Fruit fly (Drosophila melanogaster): ENCODE data around the gene CG14770.

The CG14770 gene

DNA sequence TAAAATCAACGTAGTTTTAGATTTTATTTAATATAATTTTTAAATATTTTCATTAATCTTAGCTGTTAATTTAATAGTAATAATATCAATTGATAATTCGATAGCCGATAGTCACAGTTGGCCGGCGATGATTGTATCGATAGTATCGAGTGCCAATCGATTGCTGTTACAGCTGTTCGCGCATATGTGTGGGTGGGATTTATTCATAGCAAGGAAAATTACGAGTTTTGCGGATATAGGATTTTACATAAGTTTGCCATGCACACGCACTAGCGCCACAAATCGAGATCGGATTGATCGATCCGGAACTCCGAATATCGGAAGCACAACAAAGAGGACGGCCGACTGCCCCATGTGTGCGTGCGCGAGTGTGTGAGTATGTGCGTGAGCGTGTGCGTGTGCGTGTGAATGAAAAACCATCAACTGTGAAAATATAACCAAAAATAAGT, 27.1 kb upstream of the CG14770 start, which contains the start of gene Naa30A (continued):
- TF ChIP-seq CG2120 (GFP tag; optimal IDR thresholded peaks at IDR 0.05): peak; percentile 21
- no peak for TF ChIP-seq CG2202 (tag; optimal IDR thresholded peaks at IDR 0.05)
- no peak for TF ChIP-seq CG16779 (GFP tag; IDR thresholded peaks at IDR 0.05)
- TF ChIP-seq CG18619 (GFP tag; optimal IDR thresholded peaks at IDR 0.05): no peak
- peak; percentile 6 for TF ChIP-seq lab (GFP tag; optimal IDR thresholded peaks at IDR 0.05)
- TF ChIP-seq Max (GFP tag; optimal IDR thresholded peaks at IDR 0.05): peak; percentile 36
- no peak for TF ChIP-seq hkb (optimal IDR thresholded peaks at IDR 0.05)
- TF ChIP-seq hkb (GFP tag; IDR thresholded peaks at IDR 0.05): no peak
- TF ChIP-seq Fer1 (GFP tag; optimal IDR thresholded peaks at IDR 0.05): peak; percentile 26
- TF ChIP-seq Scr (GFP tag; IDR thresholded peaks at IDR 0.05; ENCODE audit: partially characterized antibody): peak; percentile 96
- TF ChIP-seq YL-1 (GFP tag; optimal IDR thresholded peaks at IDR 0.05): peak; percentile 38
- peak; percentile 42 for TF ChIP-seq HmgZ (tag; optimal IDR thresholded peaks at IDR 0.05)
- no peak for TF ChIP-seq tio (GFP tag; optimal IDR thresholded peaks at IDR 0.05)
- peak; percentile 96 for TF ChIP-seq Dll (GFP tag; IDR thresholded peaks at IDR 0.05; ENCODE audit: partially characterized antibody)
- peak; percentile 11 for TF ChIP-seq CoRest (tag; optimal IDR thresholded peaks at IDR 0.05)
- TF ChIP-seq CG2712 (tag; optimal IDR thresholded peaks at IDR 0.05): peak; percentile 44
- TF ChIP-seq Dref (GFP tag; IDR thresholded peaks at IDR 0.05): peak; percentile 93
- no peak for TF ChIP-seq Fer3 (tag; optimal IDR thresholded peaks at IDR 0.05)

DNA sequence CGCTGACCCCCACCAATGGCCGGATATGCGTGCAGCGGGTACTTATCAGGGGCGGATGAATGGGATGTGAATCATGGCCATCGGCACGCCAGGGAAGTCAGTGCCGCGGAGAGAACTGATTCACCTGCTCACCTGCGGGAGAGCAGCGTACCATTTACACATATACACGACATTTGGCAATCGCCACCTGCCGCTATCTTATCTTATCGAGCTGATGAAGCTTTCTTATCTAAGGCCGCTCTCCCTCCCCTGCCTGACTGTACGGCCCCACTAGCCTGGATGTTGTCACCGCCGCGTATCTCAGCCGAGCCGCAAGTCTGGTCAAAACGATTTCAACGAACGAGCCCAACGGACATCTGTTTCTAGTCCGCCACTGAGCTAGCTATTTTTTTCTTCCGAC, 22.8 kb upstream of the CG14770 start, which contains the start of gene Tsp2A:
Gene Tsp2A (plus strand): TSS at position 298 of the 400 bp plus-strand sequence.
- TF ChIP-seq Dref (GFP tag; IDR thresholded peaks at IDR 0.05): 0 out of 2 replicates have a peak, but pooled peaks have one; percentile 2
- no peak for TF ChIP-seq dmrt11E (tag; optimal IDR thresholded peaks at IDR 0.05)
- TF ChIP-seq mirr (GFP tag; optimal IDR thresholded peaks at IDR 0.05): peak; percentile 53
- TF ChIP-seq Scr (GFP tag; IDR thresholded peaks at IDR 0.05; ENCODE audit: partially characterized antibody): no peak
- TF ChIP-seq tio (GFP tag; optimal IDR thresholded peaks at IDR 0.05): no peak
- no peak for TF ChIP-seq Nf-YA (GFP tag; IDR thresholded peaks at IDR 0.05)
- TF ChIP-seq CG32772 (GFP tag; IDR thresholded peaks at IDR 0.05): no peak
- no peak for TF ChIP-seq CG10321 (GFP tag; IDR thresholded peaks at IDR 0.05)
- no peak for TF ChIP-seq Xbp1 (GFP tag; optimal IDR thresholded peaks at IDR 0.05)
- TF ChIP-seq tx (GFP tag; optimal IDR thresholded peaks at IDR 0.05): no peak
- no peak for TF ChIP-seq btn (GFP tag; optimal IDR thresholded peaks at IDR 0.05)
- TF ChIP-seq CG17361 (GFP tag; IDR thresholded peaks at IDR 0.05): no peak
- TF ChIP-seq sd (tag; optimal IDR thresholded peaks at IDR 0.05): peak; percentile 17
- peak; percentile 18 for TF ChIP-seq kay (GFP tag; optimal IDR thresholded peaks at IDR 0.05)
- peak; percentile 20 for TF ChIP-seq exex (tag; optimal IDR thresholded peaks at IDR 0.05)
- no peak for TF ChIP-seq Xrp1 (GFP tag; IDR thresholded peaks at IDR 0.05)
- no peak for TF ChIP-seq CG7928 (GFP tag; optimal IDR thresholded peaks at IDR 0.05)
- TF ChIP-seq tin (GFP tag; optimal IDR thresholded peaks at IDR 0.05): no peak
- no peak for TF ChIP-seq corto (GFP tag; optimal IDR thresholded peaks at IDR 0.05)
- 0 out of 4 replicates have a peak, but pooled peaks have one; percentile 58 for TF ChIP-seq chinmo (GFP tag; IDR thresholded peaks at IDR 0.05; ENCODE audit: partially characterized antibody)
- TF ChIP-seq CG10543 (GFP tag; optimal IDR thresholded peaks at IDR 0.05): peak; percentile 39
- TF ChIP-seq CG9727 (GFP tag; optimal IDR thresholded peaks at IDR 0.05): no peak
- peak; percentile 17 for TF ChIP-seq grn (GFP tag; optimal IDR thresholded peaks at IDR 0.05)
- no peak for TF ChIP-seq CG3281 (GFP tag; optimal IDR thresholded peaks at IDR 0.05)
- TF ChIP-seq bab2 (GFP tag; optimal IDR thresholded peaks at IDR 0.05): no peak
- TF ChIP-seq Deaf1 (tag; optimal IDR thresholded peaks at IDR 0.05): peak; percentile 24
- no peak for TF ChIP-seq CG34224 (GFP tag; IDR thresholded peaks at IDR 0.05; ENCODE audit: partially characterized antibody)
- TF ChIP-seq sug (tag; optimal IDR thresholded peaks at IDR 0.05): peak; percentile 33
- TF ChIP-seq chn (GFP tag; optimal IDR thresholded peaks at IDR 0.05): no peak
- no peak for TF ChIP-seq CG15479 (GFP tag; optimal IDR thresholded peaks at IDR 0.05)
- TF ChIP-seq Dfd (GFP tag; optimal IDR thresholded peaks at IDR 0.05): no peak
- no peak for TF ChIP-seq vnd (GFP tag; IDR thresholded peaks at IDR 0.05; ENCODE audit: partially characterized antibody)
- TF ChIP-seq crol (GFP tag; IDR thresholded peaks at IDR 0.05): peak; percentile 76
- TF ChIP-seq otp (GFP tag; IDR thresholded peaks at IDR 0.05): no peak
- TF ChIP-seq Meics (GFP tag; optimal IDR thresholded peaks at IDR 0.05): no peak
